Fruit fly (Drosophila melanogaster) whole organism, pupa: ENCODE measurements around the gene Aos1.
A peak's percentile ranks its signal among the peaks of the same experiment; 100 is the strongest.

Experiments used
- CG12605 ChIP-seq: fragments of 200-800 bp; sonication (Bioruptor generic); IDR thresholded peaks from 2 replicates; pipeline ENCODE4 v1.3.6; 2022; ENCODE audit warnings: missing biosample characterization, missing genetic modification characterization
- CG17806 ChIP-seq: fragments of 200-800 bp; sonication (Bioruptor generic); optimal IDR thresholded peaks from 2 replicates; lab custom pipeline; 2018; ENCODE audit warnings: missing biosample characterization, mild to moderate bottlenecking, missing genetic modification characterization, moderate library complexity
- fd96Ca ChIP-seq: fragments of 200-800 bp; sonication (Bioruptor generic); IDR thresholded peaks from 3 replicates; pipeline ENCODE4 v1.3.6; 2022; ENCODE audit warnings: missing biosample characterization, missing genetic modification characterization

dm6 chr3R:12406235-12407196 is 27.1 kb downstream of the Aos1 start, which contains the start of gene CG5167:
- TF ChIP-seq CG12605 (GFP tag; lab: Robert Waterston, UW) (peak; percentile 85), fd96Ca (GFP tag; lab: Robert Waterston, UW) (peak; percentile 64; the same call in 2 of the 3 replicates), CG17806 (tag; lab: Kevin White, UChicago) (peak; percentile 11)
